Worm (Caenorhabditis elegans) whole organism, midembryonic: Measurements from ENCODE around the gene exc-9.
A peak's percentile ranks its signal among the peaks of the same experiment; 100 is the strongest.

Experiments used
- T22C8.4 ChIP-seq: fragments of 200-800 bp; sonication (Bioruptor generic); IDR thresholded peaks from 2 replicates; pipeline ENCODE4 v1.3.6; 2022; ENCODE audit warnings: missing genetic modification characterization, missing compliant biosample characterization
- cog-1 ChIP-seq: sonication (generic microtip); optimal IDR thresholded peaks from 2 replicates; lab custom pipeline; 2016; ENCODE audit warnings: missing genetic modification characterization, missing compliant biosample characterization
- flt-1 ChIP-seq: fragments of 200-800 bp; sonication (Bioruptor generic); IDR thresholded peaks from 2 replicates; pipeline ENCODE4 v1.3.6; 2022; ENCODE audit warnings: missing genetic modification characterization, missing compliant biosample characterization
- klf-2 ChIP-seq: fragments of 200-800 bp; sonication (Bioruptor generic); conservative IDR thresholded peaks from 2 replicates; pipeline ENCODE4 v1.3.6; 2022; ENCODE audit warnings: missing genetic modification reagents, missing genetic modification characterization, missing compliant biosample characterization
- med-1 ChIP-seq: sonication (generic microtip); optimal IDR thresholded peaks from 2 replicates; lab custom pipeline; 2017; ENCODE audit warnings: missing genetic modification characterization, mild to moderate bottlenecking, missing compliant biosample characterization, antibody characterized with exemption, missing genetic modification reagents; ENCODE audit not compliant: insufficient read depth
- ref-1 ChIP-seq: fragments of 200-800 bp; sonication (Bioruptor generic); conservative IDR thresholded peaks from 2 replicates; pipeline ENCODE4 v1.3.6; 2022; ENCODE audit warnings: missing genetic modification reagents, missing genetic modification characterization, missing compliant biosample characterization
- tab-1 ChIP-seq: fragments of 200-800 bp; sonication (Bioruptor generic); IDR thresholded peaks from 2 replicates; pipeline ENCODE4 v1.3.6; 2022; ENCODE audit warnings: missing genetic modification characterization, missing compliant biosample characterization
- ztf-23 ChIP-seq: fragments of 200-800 bp; sonication (Bioruptor generic); IDR thresholded peaks from 2 replicates; pipeline ENCODE4 v1.3.6; 2022; ENCODE audit warnings: missing genetic modification reagents, missing genetic modification characterization, missing compliant biosample characterization
- ztf-29 ChIP-seq: fragments of 200-800 bp; sonication (Bioruptor generic); IDR thresholded peaks from 2 replicates; pipeline ENCODE4 v1.3.6; 2022; ENCODE audit warnings: missing genetic modification reagents, missing genetic modification characterization, missing compliant biosample characterization

Gene exc-9

ce11 chrIV:7902221-7902904, 38.5 kb downstream of the exc-9 start, which contains the start of gene arp-11:
Gene arp-11, minus strand, starts transcription at chrIV:7902271.
- TF ChIP-seq cog-1 (tag; lab: Kevin White, UChicago) (peak; percentile 13), ref-1 (GFP tag; lab: Robert Waterston, UW) (no peak)

- TF ChIP-seq ref-1 (GFP tag; lab: Robert Waterston, UW): no peak
- no peak for TF ChIP-seq tab-1
- no peak for TF ChIP-seq ztf-23 (GFP tag; lab: Robert Waterston, UW)
- no peak for TF ChIP-seq ztf-29
- no peak for TF ChIP-seq cog-1 (tag; lab: Kevin White, UChicago)
- TF ChIP-seq klf-2 (GFP tag; lab: Robert Waterston, UW): no peak
- no peak for TF ChIP-seq med-1 (GFP tag; lab: Kevin White, UChicago)
- no peak for TF ChIP-seq flt-1 (GFP tag; lab: Robert Waterston, UW)
- TF ChIP-seq T22C8.4 (GFP tag; lab: Robert Waterston, UW): no peak
These were observed 42.3 kb downstream of the exc-9 start for ce11 chrIV:7898489-7898888.

- TF ChIP-seq T22C8.4 (GFP tag; lab: Robert Waterston, UW) (no peak), ztf-29 (no peak), ztf-23 (GFP tag; lab: Robert Waterston, UW) (no peak), cog-1 (tag; lab: Kevin White, UChicago) (no peak), ref-1 (GFP tag; lab: Robert Waterston, UW) (no peak)
These were observed 42.9 kb downstream of the exc-9 start for ce11 chrIV:7897953-7898352.

- TF ChIP-seq klf-2 (GFP tag; lab: Robert Waterston, UW): no peak
- TF ChIP-seq flt-1 (GFP tag; lab: Robert Waterston, UW): no peak
- no peak for TF ChIP-seq cog-1 (tag; lab: Kevin White, UChicago)
- no peak for TF ChIP-seq tab-1
- TF ChIP-seq T22C8.4 (GFP tag; lab: Robert Waterston, UW): no peak
- no peak for TF ChIP-seq ztf-29
- TF ChIP-seq ztf-23 (GFP tag; lab: Robert Waterston, UW): no peak
- no peak for TF ChIP-seq med-1 (GFP tag; lab: Kevin White, UChicago)
- no peak for TF ChIP-seq ref-1 (GFP tag; lab: Robert Waterston, UW)
These were observed 43.4 kb downstream of the exc-9 start, which contains the start of gene ilys-4 for ce11 chrIV:7897443-7897842. Gene ilys-4, minus strand, starts transcription at chrIV:7897543.
